Worm (Caenorhabditis elegans) whole organism, L3 larva: ENCODE results near the gene tdp-1.

Experiments
- R02D3.7 ChIP-seq: fragments of 150-350 bp; optimal IDR thresholded peaks from 2 replicates; lab custom pipeline; 2014; ENCODE audit warnings: missing biosample characterization, missing genetic modification characterization
- aly-2 ChIP-seq: fragments of 150-350 bp; optimal IDR thresholded peaks from 2 replicates; lab custom pipeline; 2014; ENCODE audit warnings: missing biosample characterization, missing genetic modification characterization
- ama-1 ChIP-seq: fragments of 150-350 bp; optimal IDR thresholded peaks from 2 replicates; lab custom pipeline; 2018
- ceh-16 ChIP-seq: sonication (generic microtip); optimal IDR thresholded peaks from 2 replicates; lab custom pipeline; 2017; ENCODE audit warnings: missing biosample characterization, missing genetic modification characterization
- ceh-28 ChIP-seq: fragments of 150-350 bp; optimal IDR thresholded peaks from 2 replicates; lab custom pipeline; 2014; ENCODE audit warnings: missing biosample characterization, missing genetic modification reagents, missing genetic modification characterization
- ceh-82 ChIP-seq: fragments of 150-350 bp; optimal IDR thresholded peaks from 2 replicates; lab custom pipeline; 2014; ENCODE audit warnings: missing biosample characterization, missing genetic modification characterization
- daf-12 ChIP-seq: fragments of 150-350 bp; optimal IDR thresholded peaks from 2 replicates; lab custom pipeline; 2014; ENCODE audit warnings: missing biosample characterization, missing genetic modification reagents, missing genetic modification characterization
- egl-27 ChIP-seq: sonication (generic microtip); optimal IDR thresholded peaks from 4 replicates; lab custom pipeline; 2017; ENCODE audit warnings: missing biosample characterization, missing genetic modification reagents, missing genetic modification characterization
- egl-5 ChIP-seq: fragments of 150-350 bp; optimal IDR thresholded peaks from 2 replicates; lab custom pipeline; 2017; ENCODE audit warnings: missing biosample characterization, missing genetic modification reagents, missing genetic modification characterization, inconsistent platforms
- elt-1 ChIP-seq: fragments of 150-350 bp; optimal IDR thresholded peaks from 2 replicates; lab custom pipeline; 2014; ENCODE audit warnings: missing biosample characterization, missing genetic modification characterization
- elt-2 ChIP-seq: sonication (generic microtip); optimal IDR thresholded peaks from 2 replicates; lab custom pipeline; 2016; ENCODE audit warnings: missing genetic modification reagents, mild to moderate bottlenecking, missing genetic modification characterization, missing compliant biosample characterization
- elt-3 ChIP-seq, 3 experiments: fragments of 150-350 bp in 1 of 3; sonication (generic microtip) in 2 of 3; optimal IDR thresholded peaks; 2 replicates in 2 of 3; 4 replicates in 1 of 3; lab custom pipeline; 2014 to 2017; ENCODE audit warnings: missing biosample characterization in 3 of 3, missing genetic modification characterization in 3 of 3
- eor-1 ChIP-seq, 2 experiments: fragments of 150-350 bp; optimal IDR thresholded peaks; 2 replicates each; lab custom pipeline; 2014 to 2018; ENCODE audit warnings: missing biosample characterization in 2 of 2, missing genetic modification characterization in 2 of 2
- fkh-10 ChIP-seq: sonication (generic microtip); optimal IDR thresholded peaks from 2 replicates; lab custom pipeline; 2017; ENCODE audit warnings: missing biosample characterization, missing genetic modification reagents, missing genetic modification characterization
- fos-1 ChIP-seq: fragments of 150-350 bp; optimal IDR thresholded peaks from 2 replicates; lab custom pipeline; 2014; ENCODE audit warnings: missing biosample characterization, missing genetic modification characterization
- hmg-11 ChIP-seq: sonication (generic microtip); optimal IDR thresholded peaks from 2 replicates; lab custom pipeline; 2016; ENCODE audit warnings: missing genetic modification characterization, missing compliant biosample characterization
- lin-15B ChIP-seq: fragments of 150-350 bp; optimal IDR thresholded peaks from 2 replicates; lab custom pipeline; 2014; ENCODE audit warnings: missing biosample characterization, missing genetic modification characterization
- lin-39 ChIP-seq: fragments of 150-350 bp; optimal IDR thresholded peaks from 2 replicates; lab custom pipeline; 2018; ENCODE audit warnings: missing biosample characterization, missing genetic modification reagents, missing genetic modification characterization
- lsy-12 ChIP-seq: sonication (generic microtip); optimal IDR thresholded peaks from 2 replicates; lab custom pipeline; 2016; ENCODE audit warnings: mild to moderate bottlenecking, missing genetic modification characterization, missing compliant biosample characterization
- mml-1 ChIP-seq: fragments of 150-350 bp; sonication (generic microtip); optimal IDR thresholded peaks from 3 replicates; lab custom pipeline; 2014; ENCODE audit warnings: missing biosample characterization, missing genetic modification characterization
- nfya-1 ChIP-seq: sonication (generic microtip); optimal IDR thresholded peaks from 2 replicates; lab custom pipeline; 2017; ENCODE audit warnings: missing genetic modification characterization, mild to moderate bottlenecking, missing compliant biosample characterization, antibody characterized with exemption, moderate library complexity; ENCODE audit not compliant: insufficient read depth
- nhr-11 ChIP-seq: fragments of 150-350 bp; optimal IDR thresholded peaks from 2 replicates; lab custom pipeline; 2014; ENCODE audit warnings: missing biosample characterization, missing genetic modification characterization
- nhr-23 ChIP-seq: fragments of 150-350 bp; optimal IDR thresholded peaks from 2 replicates; lab custom pipeline; 2014; ENCODE audit warnings: missing biosample characterization, missing genetic modification reagents, missing genetic modification characterization
- nhr-237 ChIP-seq: fragments of 150-350 bp; optimal IDR thresholded peaks from 2 replicates; lab custom pipeline; 2014; ENCODE audit warnings: missing biosample characterization, missing genetic modification characterization
- nhr-25 ChIP-seq: sonication (generic microtip); optimal IDR thresholded peaks from 2 replicates; lab custom pipeline; 2017; ENCODE audit warnings: missing biosample characterization, missing genetic modification characterization
- nhr-67 ChIP-seq: fragments of 150-350 bp; optimal IDR thresholded peaks from 2 replicates; lab custom pipeline; 2014; ENCODE audit warnings: missing biosample characterization, missing genetic modification characterization
- nhr-77 ChIP-seq: fragments of 150-350 bp; optimal IDR thresholded peaks from 2 replicates; lab custom pipeline; 2014; ENCODE audit warnings: missing biosample characterization, missing genetic modification characterization
- pqm-1 ChIP-seq: fragments of 150-350 bp; optimal IDR thresholded peaks from 2 replicates; lab custom pipeline; 2017; ENCODE audit warnings: missing biosample characterization, missing genetic modification characterization, inconsistent platforms
- snpc-4 ChIP-seq: fragments of 150-350 bp; optimal IDR thresholded peaks from 2 replicates; lab custom pipeline; 2014; ENCODE audit warnings: missing biosample characterization, missing genetic modification characterization
- tbx-2 ChIP-seq: sonication (generic microtip); optimal IDR thresholded peaks from 2 replicates; lab custom pipeline; 2016; ENCODE audit warnings: mild to moderate bottlenecking, missing genetic modification characterization, missing compliant biosample characterization
- unc-39 ChIP-seq: sonication (generic microtip); optimal IDR thresholded peaks from 4 replicates; lab custom pipeline; 2017; ENCODE audit warnings: missing biosample characterization, missing genetic modification characterization
- unc-62 ChIP-seq: fragments of 150-350 bp; sonication (generic microtip); optimal IDR thresholded peaks from 4 replicates; lab custom pipeline; 2014; ENCODE audit warnings: missing biosample characterization, missing genetic modification reagents, missing genetic modification characterization
- zag-1 ChIP-seq: fragments of 150-350 bp; optimal IDR thresholded peaks from 2 replicates; lab custom pipeline; 2014; ENCODE audit warnings: missing biosample characterization, missing genetic modification characterization
- ztf-11 ChIP-seq: fragments of 150-350 bp; optimal IDR thresholded peaks from 2 replicates; lab custom pipeline; 2014; ENCODE audit warnings: missing biosample characterization, missing genetic modification characterization
- ztf-4 ChIP-seq: fragments of 150-350 bp; optimal IDR thresholded peaks from 2 replicates; lab custom pipeline; 2014; ENCODE audit warnings: missing biosample characterization, missing genetic modification characterization

tdp-1 gene

ce11 chrII:8956896-8957295, 40.7 kb upstream of the tdp-1 start:
- no peak for TF ChIP-seq nfya-1 (tag; lab: Kevin White, UChicago)
- TF ChIP-seq daf-12 = no peak
- no peak for TF ChIP-seq R02D3.7 (tag; lab: Kevin White, UChicago)
- TF ChIP-seq egl-5 = no peak
- TF ChIP-seq lin-15B (tag; lab: Kevin White, UChicago) = no peak
- no peak for TF ChIP-seq lin-39 (tag; lab: Kevin White, UChicago)
- no peak for TF ChIP-seq unc-39 (tag; lab: Kevin White, UChicago)
- no peak for TF ChIP-seq zag-1 (tag; lab: Kevin White, UChicago)
- no peak for TF ChIP-seq nhr-11 (tag; lab: Kevin White, UChicago)

- TF ChIP-seq nhr-67 (tag; lab: Kevin White, UChicago) (no peak), lin-39 (tag; lab: Kevin White, UChicago) (peak; percentile 61)
- TF ChIP-seq, all 47 proteins: peak for 1
Measured at ce11 chrII:8959081-8959480, 38.5 kb upstream of the tdp-1 start.

- no peak for TF ChIP-seq unc-62 (GFP tag; lab: Kevin White, UChicago)
- no peak for TF ChIP-seq nfya-1 (tag; lab: Kevin White, UChicago)
- no peak for TF ChIP-seq ztf-11 (tag; lab: Kevin White, UChicago)
- no peak for TF ChIP-seq elt-3 (tag; optimal IDR thresholded peaks at IDR 0.05; lab: Kevin White, UChicago)
- no peak for TF ChIP-seq ztf-4
- TF ChIP-seq pqm-1 = no peak
- TF ChIP-seq ceh-16 (tag; lab: Kevin White, UChicago) = no peak
- TF ChIP-seq fos-1 = no peak
- no peak for TF ChIP-seq lin-39 (tag; lab: Kevin White, UChicago)
- no peak for TF ChIP-seq nhr-25 (tag; lab: Kevin White, UChicago)
- TF ChIP-seq nhr-67 (tag; lab: Kevin White, UChicago) = no peak
- no peak for TF ChIP-seq eor-1 (tag; optimal IDR thresholded peaks at IDR 0.05; lab: Kevin White, UChicago)
- no peak for TF ChIP-seq aly-2 (tag; lab: Kevin White, UChicago)
- TF ChIP-seq, all 47 proteins: peak for 0
Measured at ce11 chrII:8960414-8960813, 37.2 kb upstream of the tdp-1 start, which contains the start of gene cal-2. TSS of gene cal-2 (plus strand) at chrII:8960714.

- peak; percentile 74 for TF ChIP-seq lin-39 (tag; lab: Kevin White, UChicago)
- TF ChIP-seq snpc-4 (tag; lab: Kevin White, UChicago) = no peak
Measured at ce11 chrII:8961450-8961849, 36.2 kb upstream of the tdp-1 start.

- TF ChIP-seq lsy-12 = no peak
- TF ChIP-seq egl-5 = peak; percentile 96
- TF ChIP-seq nhr-67 (tag; lab: Kevin White, UChicago) = no peak
- TF ChIP-seq nfya-1 (tag; lab: Kevin White, UChicago) = peak; percentile 22
- peak; percentile 42 for TF ChIP-seq lin-39 (tag; lab: Kevin White, UChicago)
Measured at ce11 chrII:8962206-8962605, 35.4 kb upstream of the tdp-1 start.

- no peak for TF ChIP-seq unc-62 (GFP tag; lab: Kevin White, UChicago)
- no peak for TF ChIP-seq ama-1 (lab: Kevin White, UChicago)
- TF ChIP-seq fkh-10 (GFP tag; lab: Kevin White, UChicago) = no peak
- TF ChIP-seq pqm-1 = no peak
- TF ChIP-seq elt-1 = no peak
- no peak for TF ChIP-seq hmg-11 (tag; lab: Kevin White, UChicago)
- no peak for TF ChIP-seq elt-3 (tag; optimal IDR thresholded peaks at IDR 0.05; lab: Kevin White, UChicago)
- no peak for TF ChIP-seq mml-1
- TF ChIP-seq aly-2 (tag; lab: Kevin White, UChicago) = no peak
- TF ChIP-seq ceh-82 = no peak
- TF ChIP-seq, all 47 proteins: peak for 0
Measured at ce11 chrII:8964049-8964448, 33.6 kb upstream of the tdp-1 start, which contains the start of gene sftd-3. TSS of gene sftd-3 (minus strand) at chrII:8964149.

ce11 chrII:8964835-8965234, 32.8 kb upstream of the tdp-1 start, which contains the start of the genes ndub-3 and C18E9.2:
TSS of gene ndub-3 (minus strand) at chrII:8964890.
TSS of gene C18E9.2 (plus strand) at chrII:8965006.
- peak; percentile 5 for TF ChIP-seq elt-2
- TF ChIP-seq hmg-11 (tag; lab: Kevin White, UChicago) = peak; percentile 37
- no peak for TF ChIP-seq nhr-237 (tag; lab: Kevin White, UChicago)
- no peak for TF ChIP-seq unc-39 (tag; lab: Kevin White, UChicago)
- TF ChIP-seq elt-3 (tag; optimal IDR thresholded peaks at IDR 0.05; lab: Kevin White, UChicago) = no peak
- no peak for TF ChIP-seq egl-27 (tag; lab: Kevin White, UChicago)
- TF ChIP-seq unc-62 (GFP tag; lab: Kevin White, UChicago) = no peak
- TF ChIP-seq nhr-77 = no peak
- TF ChIP-seq nhr-25 (tag; lab: Kevin White, UChicago) = peak; percentile 44
- TF ChIP-seq tbx-2 (tag; lab: Kevin White, UChicago) = no peak
- TF ChIP-seq mml-1 = no peak
- peak; percentile 51 for TF ChIP-seq ceh-28
- TF ChIP-seq nfya-1 (tag; lab: Kevin White, UChicago) = peak; percentile 64
- peak; percentile 75 for TF ChIP-seq lin-39 (tag; lab: Kevin White, UChicago)
- TF ChIP-seq lin-15B (tag; lab: Kevin White, UChicago) = peak; percentile 62
- TF ChIP-seq nhr-23 (tag; lab: Kevin White, UChicago) = peak; percentile 13
- TF ChIP-seq R02D3.7 (tag; lab: Kevin White, UChicago) = peak; percentile 85
- peak; percentile 25 for TF ChIP-seq pqm-1
- no peak for TF ChIP-seq ceh-82
